Fruit fly (Drosophila melanogaster): ENCODE data around the gene CG9121.

- TF ChIP-seq CG5204 (GFP tag; optimal IDR thresholded peaks at IDR 0.05) (no peak), CG11617 (GFP tag; optimal IDR thresholded peaks at IDR 0.05) (no peak)
These were observed at the start of gene CG9121 for dm6 chr2L:5050825-5051224.

Data from whole organism, adult.